Fruit fly (Drosophila melanogaster): Measurements from ENCODE around the gene CG8260.
A peak's percentile ranks its signal among the peaks of the same experiment; 100 is the strongest.

The CG8260 gene

dm6 chrX:15803764-15804563 is 47.8 kb downstream of the CG8260 start, which contains the start of the genes PGRP-LE and sd (continued):
- TF ChIP-seq br (GFP tag; optimal IDR thresholded peaks at IDR 0.05) (no peak), brk (GFP tag; optimal IDR thresholded peaks at IDR 0.05) (peak; percentile 58), Jra (GFP tag; optimal IDR thresholded peaks at IDR 0.05) (no peak), Sp1 (GFP tag; optimal IDR thresholded peaks at IDR 0.05) (no peak), GATAd (GFP tag; optimal IDR thresholded peaks at IDR 0.05) (no peak)

- TF ChIP-seq GATAd (GFP tag; optimal IDR thresholded peaks at IDR 0.05), result no peak
- no peak for TF ChIP-seq usp (GFP tag; optimal IDR thresholded peaks at IDR 0.05)
- no peak for TF ChIP-seq dmrt93B (GFP tag; optimal IDR thresholded peaks at IDR 0.05)
- TF ChIP-seq brk (GFP tag; optimal IDR thresholded peaks at IDR 0.05), result no peak
- TF ChIP-seq rgr (GFP tag; optimal IDR thresholded peaks at IDR 0.05), result no peak
- TF ChIP-seq psq (GFP tag; optimal IDR thresholded peaks at IDR 0.05), result no peak
These were observed 48.7 kb downstream of the CG8260 start for dm6 chrX:15804790-15805189.

- TF ChIP-seq h (GFP tag; optimal IDR thresholded peaks at IDR 0.05), result no peak
- TF ChIP-seq dsf (GFP tag; optimal IDR thresholded peaks at IDR 0.05; ENCODE audit: borderline replicate concordance), result no peak
These were observed 49.4 kb downstream of the CG8260 start for dm6 chrX:15805523-15805922.

Measured in whole organism, wandering third instar larva.